Fruit fly (Drosophila melanogaster) whole organism, pupa: ENCODE results near the gene Ac76E.
A peak's percentile ranks its signal among the peaks of the same experiment; 100 is the strongest.

ENCODE experiments used
- CG10348 ChIP-seq: fragments of 200-800 bp; sonication (Bioruptor generic); IDR thresholded peaks from 2 replicates; pipeline ENCODE4 v1.3.6; 2022; ENCODE audit warnings: missing biosample characterization, missing genetic modification characterization
- CG12605 ChIP-seq: fragments of 200-800 bp; sonication (Bioruptor generic); IDR thresholded peaks from 2 replicates; pipeline ENCODE4 v1.3.6; 2022; ENCODE audit warnings: missing biosample characterization, missing genetic modification characterization
- CG13204 ChIP-seq: fragments of 200-800 bp; sonication (Bioruptor generic); optimal IDR thresholded peaks from 2 replicates; lab custom pipeline; 2018; ENCODE audit warnings: missing biosample characterization, mild to moderate bottlenecking, missing genetic modification characterization, moderate library complexity
- CG14655 ChIP-seq: fragments of 200-800 bp; sonication (Bioruptor generic); optimal IDR thresholded peaks from 3 replicates; lab custom pipeline; 2017; ENCODE audit warnings: mild to moderate bottlenecking, missing biosample characterization, missing genetic modification reagents, missing genetic modification characterization
- CG15710 ChIP-seq: fragments of 200-800 bp; sonication (Bioruptor generic); optimal IDR thresholded peaks from 2 replicates; lab custom pipeline; 2018; ENCODE audit warnings: missing biosample characterization, mild to moderate bottlenecking, missing genetic modification characterization, moderate library complexity
- CG17806 ChIP-seq: fragments of 200-800 bp; sonication (Bioruptor generic); optimal IDR thresholded peaks from 2 replicates; lab custom pipeline; 2018; ENCODE audit warnings: missing biosample characterization, mild to moderate bottlenecking, missing genetic modification characterization, moderate library complexity
- CG32121 ChIP-seq: fragments of 200-800 bp; sonication (Bioruptor generic); IDR thresholded peaks from 2 replicates; pipeline ENCODE4 v1.3.6; 2022; ENCODE audit warnings: missing biosample characterization, missing genetic modification characterization
- CG34367 ChIP-seq: fragments of 200-800 bp; sonication (Bioruptor generic); optimal IDR thresholded peaks from 2 replicates; lab custom pipeline; 2018; ENCODE audit warnings: missing biosample characterization, mild to moderate bottlenecking, missing genetic modification characterization
- CG4496 ChIP-seq: fragments of 200-800 bp; sonication (Bioruptor generic); IDR thresholded peaks from 3 replicates; pipeline ENCODE4 v1.3.6; 2022; ENCODE audit warnings: missing biosample characterization, missing genetic modification characterization
- CG8159 ChIP-seq: fragments of 200-800 bp; sonication (Bioruptor generic); optimal IDR thresholded peaks from 3 replicates; lab custom pipeline; 2018; ENCODE audit warnings: missing biosample characterization, mild to moderate bottlenecking, missing genetic modification characterization, moderate library complexity
- CG8301 ChIP-seq: fragments of 200-800 bp; sonication (Bioruptor generic); optimal IDR thresholded peaks from 2 replicates; lab custom pipeline; 2018; ENCODE audit warnings: missing biosample characterization, mild to moderate bottlenecking, missing genetic modification characterization
- CG9948 ChIP-seq: fragments of 200-800 bp; sonication (Bioruptor generic); optimal IDR thresholded peaks from 2 replicates; lab custom pipeline; 2018; ENCODE audit warnings: missing biosample characterization, mild to moderate bottlenecking, missing genetic modification characterization, moderate library complexity
- D1 ChIP-seq: fragments of 200-800 bp; sonication (Bioruptor generic); optimal IDR thresholded peaks from 2 replicates; lab custom pipeline; 2018; ENCODE audit warnings: missing biosample characterization, mild to moderate bottlenecking, missing genetic modification characterization, moderate library complexity
- EcR ChIP-seq: fragments of 200-800 bp; sonication (Bioruptor generic); optimal IDR thresholded peaks from 3 replicates; lab custom pipeline; 2019; ENCODE audit warnings: missing biosample characterization, missing genetic modification characterization, mild to moderate bottlenecking, moderate library complexity, missing genetic modification reagents
- Ets98B ChIP-seq: fragments of 200-800 bp; sonication (Bioruptor generic); IDR thresholded peaks from 2 replicates; pipeline ENCODE4 v1.3.6; 2022; ENCODE audit warnings: missing biosample characterization, missing genetic modification characterization
- Pif1A ChIP-seq: fragments of 200-800 bp; sonication (Bioruptor generic); optimal IDR thresholded peaks from 3 replicates; lab custom pipeline; 2016; ENCODE audit warnings: missing biosample characterization, missing genetic modification characterization
- Pif1B ChIP-seq: fragments of 200-800 bp; sonication (Bioruptor generic); optimal IDR thresholded peaks from 3 replicates; lab custom pipeline; 2016; ENCODE audit warnings: missing biosample characterization, missing genetic modification characterization
- Snoo ChIP-seq: fragments of 200-800 bp; sonication (Bioruptor generic); optimal IDR thresholded peaks from 3 replicates; lab custom pipeline; 2017; ENCODE audit warnings: missing biosample characterization, mild to moderate bottlenecking, missing genetic modification characterization, inconsistent platforms
- fd96Ca ChIP-seq: fragments of 200-800 bp; sonication (Bioruptor generic); IDR thresholded peaks from 3 replicates; pipeline ENCODE4 v1.3.6; 2022; ENCODE audit warnings: missing biosample characterization, missing genetic modification characterization
- gl ChIP-seq: fragments of 200-800 bp; sonication (Bioruptor generic); optimal IDR thresholded peaks from 2 replicates; lab custom pipeline; 2018; ENCODE audit warnings: missing biosample characterization, mild to moderate bottlenecking, missing genetic modification characterization
- rn ChIP-seq: fragments of 200-800 bp; sonication (Bioruptor generic); IDR thresholded peaks from 2 replicates; pipeline ENCODE4 v1.3.6; 2022; ENCODE audit warnings: missing biosample characterization, missing genetic modification characterization

Gene Ac76E

DNA sequence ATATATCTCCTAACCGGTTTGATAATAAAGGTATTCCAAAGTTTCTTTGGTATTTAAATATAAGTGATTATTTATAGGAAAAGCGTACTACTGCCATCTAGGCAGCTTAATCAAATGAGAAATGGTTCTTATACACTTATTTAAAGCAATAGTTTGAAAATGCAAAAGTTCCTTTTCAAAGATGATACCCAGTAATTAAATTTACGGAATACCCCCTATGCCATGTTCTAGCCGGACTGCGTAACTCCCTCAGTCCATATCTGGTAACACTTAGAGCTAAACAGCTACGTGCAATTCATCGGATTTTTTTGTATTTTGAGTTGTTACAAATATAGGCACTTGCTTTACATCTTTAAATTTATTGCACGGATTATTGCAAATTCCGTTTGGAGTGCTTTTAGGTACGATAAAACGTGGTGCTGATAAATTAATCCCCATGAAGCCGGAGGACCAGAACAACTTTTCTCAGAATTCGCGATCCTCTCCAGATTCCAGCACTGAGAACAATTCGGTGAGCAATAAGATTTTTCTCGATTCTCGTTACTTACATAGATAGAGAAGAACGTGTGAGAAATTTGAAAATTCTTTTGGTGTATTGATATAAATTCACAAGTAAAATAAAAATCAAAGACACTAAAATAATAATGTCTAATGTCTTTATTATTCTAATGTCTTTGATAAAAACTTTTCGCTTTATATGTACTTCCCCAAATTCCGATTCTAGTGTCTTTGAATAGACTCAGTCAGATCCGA, 63.6 kb downstream of the Ac76E start, which contains the start of gene CG7668:
Gene CG7668, plus strand, starts transcription at position 255 of the 753 bp plus-strand sequence.
- TF ChIP-seq fd96Ca (GFP tag; lab: Robert Waterston, UW) (no peak), CG14655 (GFP tag; lab: Kevin White, UChicago) (peak; percentile 89), CG34367 (tag; lab: Kevin White, UChicago) (peak; percentile 83), Pif1B (peak; percentile 80), Pif1A (peak; percentile 89), EcR (GFP tag; lab: Kevin White, UChicago) (no peak), CG10348 (GFP tag; lab: Robert Waterston, UW) (0 out of 2 replicates have a peak, but pooled peaks have one; percentile 20), CG15710 (tag; lab: Kevin White, UChicago) (peak; percentile 92), CG8301 (peak; percentile 87), CG12605 (peak; percentile 89), CG9948 (tag; lab: Kevin White, UChicago) (peak; percentile 86), CG4496 (GFP tag; lab: Robert Waterston, UW) (peak; percentile 96), CG8159 (tag; lab: Kevin White, UChicago) (peak; percentile 92), CG17806 (tag; lab: Kevin White, UChicago) (peak; percentile 92), Snoo (peak; percentile 91), gl (peak; percentile 83), CG32121 (GFP tag; lab: Robert Waterston, UW) (peak; percentile 90), CG13204 (GFP tag; lab: Kevin White, UChicago) (no peak), Ets98B (GFP tag; lab: Robert Waterston, UW) (peak; percentile 93), D1 (peak; percentile 81), rn (no peak; the same call in 1 of the 2 replicates)

DNA sequence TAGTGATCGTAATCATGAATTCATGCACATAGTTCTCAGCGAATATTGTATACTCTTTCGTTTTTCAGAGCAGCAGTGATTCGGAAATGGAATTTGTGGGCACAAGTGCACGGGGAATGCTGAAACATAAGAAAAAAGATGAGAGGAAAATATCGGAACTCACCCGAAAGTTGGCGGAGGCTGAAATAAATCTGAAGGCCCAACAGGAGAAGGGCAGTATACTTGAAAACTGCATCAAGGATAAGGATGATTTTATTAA, 64.1 kb downstream of the Ac76E start:
- TF ChIP-seq fd96Ca (GFP tag; lab: Robert Waterston, UW) (no peak), CG4496 (GFP tag; lab: Robert Waterston, UW) (0 out of 3 replicates have a peak, but pooled peaks have one; percentile 4)

DNA sequence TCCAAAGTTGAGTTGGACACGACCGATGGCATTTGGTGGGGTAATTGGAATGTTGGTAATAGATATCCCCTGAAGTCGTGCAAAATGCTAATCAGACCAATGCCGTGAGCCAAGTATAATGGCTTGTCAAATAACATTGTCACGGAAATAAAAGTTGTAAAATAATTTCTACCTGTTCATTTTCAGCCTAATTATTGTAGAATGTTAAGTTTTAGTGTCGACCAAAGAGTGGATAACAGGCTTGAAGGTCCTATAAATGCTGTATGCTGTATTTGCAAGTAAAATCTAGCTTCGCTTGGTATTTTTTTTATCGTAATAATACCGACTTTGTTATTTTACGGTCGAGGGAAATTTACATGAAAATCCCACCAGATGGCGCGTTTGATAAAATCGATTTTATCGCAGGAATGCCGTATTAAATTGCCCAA, 65.4 kb downstream of the Ac76E start:
- TF ChIP-seq CG14655 (GFP tag; lab: Kevin White, UChicago), result no peak
- no peak for TF ChIP-seq CG8301
- TF ChIP-seq rn, result no peak
- TF ChIP-seq CG34367 (tag; lab: Kevin White, UChicago), result no peak
- TF ChIP-seq CG8159 (tag; lab: Kevin White, UChicago), result no peak
- no peak for TF ChIP-seq CG12605
- no peak for TF ChIP-seq CG13204 (GFP tag; lab: Kevin White, UChicago)
- no peak for TF ChIP-seq CG9948 (tag; lab: Kevin White, UChicago)
- no peak for TF ChIP-seq CG10348 (GFP tag; lab: Robert Waterston, UW)
- no peak for TF ChIP-seq Pif1B
- TF ChIP-seq D1, result no peak
- no peak for TF ChIP-seq CG15710 (tag; lab: Kevin White, UChicago)
- TF ChIP-seq fd96Ca (GFP tag; lab: Robert Waterston, UW), result no peak
- no peak for TF ChIP-seq Snoo

DNA sequence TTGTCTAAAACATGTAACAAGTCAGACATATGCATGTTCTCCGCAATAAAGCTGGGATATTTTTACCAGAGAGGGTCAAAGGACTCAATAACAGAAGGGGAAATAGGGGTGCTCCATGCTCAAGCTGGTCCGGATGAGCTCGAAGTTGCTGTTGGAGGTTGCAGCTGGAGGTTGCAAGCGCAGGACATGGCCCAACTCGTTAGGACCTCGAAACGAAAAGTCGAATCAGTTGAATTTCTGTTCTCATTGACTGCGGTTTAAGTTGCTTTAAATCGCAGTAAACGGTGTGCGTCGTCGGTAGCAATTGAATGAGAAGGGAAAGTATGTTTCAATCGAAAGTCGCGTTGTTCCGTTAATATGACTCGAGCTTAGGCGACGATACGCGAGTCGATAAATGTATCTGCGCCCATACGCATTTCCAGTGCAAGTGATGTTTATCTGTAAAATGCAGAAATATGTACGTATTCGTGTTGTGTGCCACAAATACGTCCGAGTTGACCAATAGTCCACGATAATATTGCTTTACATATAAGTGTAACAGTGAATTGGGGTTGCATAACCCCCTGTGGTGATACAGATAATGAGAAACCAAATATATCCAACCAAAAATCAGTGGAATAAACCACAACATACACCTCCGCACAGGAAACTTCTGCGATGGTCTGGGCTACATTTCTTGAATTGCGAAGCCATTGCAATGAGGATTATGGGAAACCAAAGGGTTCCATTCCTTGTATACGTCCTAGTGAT, 66.1 kb downstream of the Ac76E start, which contains the start of gene kug:
Gene kug, plus strand, starts transcription at position 269 of the 750 bp plus-strand sequence.
- TF ChIP-seq CG15710 (tag; lab: Kevin White, UChicago) (no peak), CG14655 (GFP tag; lab: Kevin White, UChicago) (no peak), CG10348 (GFP tag; lab: Robert Waterston, UW) (no peak), rn (no peak), EcR (GFP tag; lab: Kevin White, UChicago) (peak; percentile 42), CG32121 (GFP tag; lab: Robert Waterston, UW) (no peak)

DNA sequence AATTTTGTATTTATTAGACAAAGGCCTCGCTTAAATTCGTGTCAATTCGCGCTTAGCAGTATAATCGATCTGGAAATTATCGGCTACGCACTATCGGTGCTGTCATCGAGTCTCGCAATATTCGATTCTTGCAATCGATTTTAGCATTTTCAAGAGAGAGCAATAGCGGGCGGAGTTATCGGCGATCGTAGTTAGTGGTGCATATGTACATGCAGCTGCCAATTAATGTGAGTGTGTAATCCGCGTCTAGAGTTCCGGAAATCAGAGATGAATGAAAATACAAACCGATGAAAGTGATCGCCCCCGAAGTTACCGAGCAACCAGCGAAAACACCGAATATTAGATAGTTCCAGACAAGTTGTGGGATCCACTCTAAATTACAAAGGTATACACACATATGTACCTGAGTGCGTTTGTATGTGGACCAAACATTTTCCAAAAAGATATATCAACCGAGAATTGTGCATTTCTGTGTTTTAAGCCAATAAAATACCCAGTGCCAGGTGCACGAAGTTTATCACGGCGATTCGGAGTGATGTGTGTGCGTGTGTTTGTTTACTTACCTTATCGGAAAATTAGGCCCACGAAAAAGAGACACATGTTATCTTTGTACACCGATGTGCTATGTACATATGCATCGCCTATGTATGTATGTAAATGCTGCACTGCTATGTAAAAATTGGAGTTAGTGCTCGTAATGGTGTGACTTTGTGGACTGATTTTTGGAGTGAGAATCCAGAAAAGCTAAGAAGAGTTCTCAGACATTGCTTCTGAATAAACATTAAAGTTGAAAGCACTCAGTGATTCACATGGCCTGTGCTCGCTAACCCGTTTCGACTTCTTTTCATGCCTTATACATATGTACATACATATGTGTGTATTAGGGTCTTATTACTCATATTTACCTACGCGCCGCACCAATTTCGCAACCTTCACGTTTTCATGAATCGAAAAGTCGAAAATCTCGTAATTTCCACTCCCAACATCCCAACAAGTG, 67.5 kb downstream of the Ac76E start:
- TF ChIP-seq Pif1B (no peak), CG17806 (tag; lab: Kevin White, UChicago) (no peak), EcR (GFP tag; lab: Kevin White, UChicago) (peak; percentile 6)
